Fruit fly (Drosophila melanogaster): Measurements from ENCODE around the gene CG9921.

dm6 chrX:16331562-16332233, 1.7 kb downstream of the CG9921 start:
- peak; percentile 28 for TF ChIP-seq CG11617 (GFP tag; optimal IDR thresholded peaks at IDR 0.05)
- no peak for TF ChIP-seq Clk (GFP tag; optimal IDR thresholded peaks at IDR 0.05)
- TF ChIP-seq cnc (optimal IDR thresholded peaks at IDR 0.05) = no peak
- no peak for TF ChIP-seq kay (GFP tag; ENCODE audit: borderline replicate concordance)
- peak; percentile 21 for TF ChIP-seq Mnt (GFP tag; optimal IDR thresholded peaks at IDR 0.05)
- peak; percentile 54 for TF ChIP-seq ovo (GFP tag; optimal IDR thresholded peaks at IDR 0.05)
- TF ChIP-seq CG1620 (GFP tag; optimal IDR thresholded peaks at IDR 0.05) = no peak
- TF ChIP-seq CG33017 (tag; optimal IDR thresholded peaks at IDR 0.05) = no peak
- TF ChIP-seq tj (GFP tag; optimal IDR thresholded peaks at IDR 0.05) = no peak

All from whole organism, adult.